Fruit fly (Drosophila melanogaster): ENCODE measurements around the gene CG13725.

Gene CG13725

dm6 chr3L:17352812-17353211, 27.5 kb upstream of the CG13725 start (continued):
- TF ChIP-seq Blimp-1 (GFP tag; optimal IDR thresholded peaks at IDR 0.05) (no peak), mam (GFP tag; optimal IDR thresholded peaks at IDR 0.05) (peak; percentile 11), Sry-δ (GFP tag; optimal IDR thresholded peaks at IDR 0.05) (peak; percentile 55), CG15514 (GFP tag; optimal IDR thresholded peaks at IDR 0.05) (peak; percentile 61), chm (GFP tag; IDR thresholded peaks at IDR 0.05) (no peak), gfzf (GFP tag; optimal IDR thresholded peaks at IDR 0.05) (peak; percentile 59), fd64A (GFP tag; optimal IDR thresholded peaks at IDR 0.05) (no peak), CG1792 (GFP tag; optimal IDR thresholded peaks at IDR 0.05) (no peak), z (GFP tag; IDR thresholded peaks at IDR 0.05) (no peak), H2.0 (GFP tag; IDR thresholded peaks at IDR 0.05) (no peak), CG11504 (tag; optimal IDR thresholded peaks at IDR 0.05) (no peak), lmd (GFP tag; IDR thresholded peaks at IDR 0.05) (no peak), zen (tag; optimal IDR thresholded peaks at IDR 0.05) (peak; percentile 61), Ets97D (GFP tag; optimal IDR thresholded peaks at IDR 0.05) (peak; percentile 50), ems (GFP tag; optimal IDR thresholded peaks at IDR 0.05) (no peak), CG2116 (GFP tag; optimal IDR thresholded peaks at IDR 0.05) (peak; percentile 49), CG4617 (GFP tag; optimal IDR thresholded peaks at IDR 0.05; ENCODE audit: borderline replicate concordance) (peak; percentile 52), pnt (GFP tag; optimal IDR thresholded peaks at IDR 0.05) (no peak), Mrtf (GFP tag; IDR thresholded peaks at IDR 0.05) (no peak), Nf-YA (GFP tag; IDR thresholded peaks at IDR 0.05) (no peak), unc-4 (GFP tag; IDR thresholded peaks at IDR 0.05; ENCODE audit: partially characterized antibody) (0 out of 2 replicates have a peak, but pooled peaks have one; percentile 37), CG3281 (GFP tag; optimal IDR thresholded peaks at IDR 0.05) (no peak), CG10267 (tag; optimal IDR thresholded peaks at IDR 0.05) (peak; percentile 36), CG9437 (GFP tag; optimal IDR thresholded peaks at IDR 0.05) (peak; percentile 59), Lhr (GFP tag; optimal IDR thresholded peaks at IDR 0.05) (peak; percentile 76), Rx (GFP tag; IDR thresholded peaks at IDR 0.05) (no peak), nerfin-2 (GFP tag; IDR thresholded peaks at IDR 0.05; ENCODE audit: partially characterized antibody) (no peak), Oli (tag; optimal IDR thresholded peaks at IDR 0.05) (no peak), NC2β (GFP tag; optimal IDR thresholded peaks at IDR 0.05) (no peak), gem (tag; optimal IDR thresholded peaks at IDR 0.05) (no peak), CG14667 (GFP tag; IDR thresholded peaks at IDR 0.05) (no peak), Aef1 (GFP tag; IDR thresholded peaks at IDR 0.05) (no peak), pita (GFP tag; optimal IDR thresholded peaks at IDR 0.05) (peak; percentile 90), cas (GFP tag; IDR thresholded peaks at IDR 0.05) (no peak), sna (GFP tag; IDR thresholded peaks at IDR 0.05; ENCODE audit: partially characterized antibody) (no peak), MESR4 (GFP tag; optimal IDR thresholded peaks at IDR 0.05) (peak; percentile 43), lov (optimal IDR thresholded peaks at IDR 0.05) (no peak), lov (GFP tag; IDR thresholded peaks at IDR 0.05) (0 out of 3 replicates have a peak, but pooled peaks have one; percentile 5), BEAF-32 (GFP tag; optimal IDR thresholded peaks at IDR 0.05) (peak; percentile 44), twi (tag; optimal IDR thresholded peaks at IDR 0.05) (no peak), chinmo (GFP tag; IDR thresholded peaks at IDR 0.05; ENCODE audit: partially characterized antibody) (0 out of 4 replicates have a peak, but pooled peaks have one; percentile 28), Myb (GFP tag; optimal IDR thresholded peaks at IDR 0.05) (peak; percentile 53), ftz-f1 (GFP tag; optimal IDR thresholded peaks at IDR 0.05) (no peak), CG3407 (GFP tag; optimal IDR thresholded peaks at IDR 0.05) (no peak), CG1647 (GFP tag; optimal IDR thresholded peaks at IDR 0.05) (no peak), CG8290 (GFP tag; optimal IDR thresholded peaks at IDR 0.05) (peak; percentile 51), CG8290 (tag; optimal IDR thresholded peaks at IDR 0.05) (peak in 1 of 2 experiments; percentile 78), CG2129 (GFP tag; IDR thresholded peaks at IDR 0.05; ENCODE audit: partially characterized antibody) (no peak), CG6791 (GFP tag; IDR thresholded peaks at IDR 0.05; ENCODE audit: partially characterized antibody) (no peak; the same call in 2 of the 3 replicates), Poxn (GFP tag; IDR thresholded peaks at IDR 0.05) (no peak), Camta (GFP tag; optimal IDR thresholded peaks at IDR 0.05) (no peak)
